Worm (Caenorhabditis elegans): ENCODE results near the gene F16B3.2.

F16B3.2 gene

DNA sequence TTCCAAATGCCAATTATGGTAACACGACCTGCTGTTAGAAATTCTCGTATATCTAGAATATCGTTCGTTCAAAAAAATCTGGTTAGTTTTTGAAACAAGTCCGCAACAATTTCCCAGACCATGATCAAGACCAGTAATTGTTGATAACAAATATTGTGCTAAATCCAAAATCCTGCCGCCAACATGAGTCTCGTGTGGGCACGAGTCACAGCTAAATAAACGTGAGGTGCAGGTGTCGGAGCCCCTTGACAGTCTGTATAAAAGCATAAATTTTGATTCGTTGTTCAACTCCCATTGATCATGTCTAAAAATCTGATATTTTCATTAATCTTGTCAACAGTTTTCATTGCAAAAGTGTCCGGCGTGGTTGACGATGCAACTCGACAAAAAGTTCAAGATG lies at the start of gene F16B3.2:
F16B3.2 (plus strand) TSS at position 301 of the 400 bp plus-strand sequence.
- TF ChIP-seq ztf-28 (GFP tag; IDR thresholded peaks at IDR 0.05), result no peak
- TF ChIP-seq sptf-2 (GFP tag; optimal IDR thresholded peaks at IDR 0.05), result no peak
- no peak for TF ChIP-seq B0261.1 (tag; optimal IDR thresholded peaks at IDR 0.05)
- TF ChIP-seq repo-1 (tag; optimal IDR thresholded peaks at IDR 0.05), result no peak
- TF ChIP-seq Y67H2A.10 (GFP tag; conservative IDR thresholded peaks at IDR 0.05), result no peak
- TF ChIP-seq chd-7 (tag; optimal IDR thresholded peaks at IDR 0.05), result no peak
- TF ChIP-seq rcor-1 (GFP tag; IDR thresholded peaks at IDR 0.05), result no peak
- TF ChIP-seq T07F8.4 (tag; optimal IDR thresholded peaks at IDR 0.05), result no peak
- no peak for TF ChIP-seq K12H6.12 (tag; optimal IDR thresholded peaks at IDR 0.05)
- no peak for TF ChIP-seq mes-4 (tag; optimal IDR thresholded peaks at IDR 0.05)
- TF ChIP-seq hmg-20 (GFP tag; IDR thresholded peaks at IDR 0.05), result no peak
- no peak for TF ChIP-seq zim-3 (tag; optimal IDR thresholded peaks at IDR 0.05)
- TF ChIP-seq nhr-179 (tag; optimal IDR thresholded peaks at IDR 0.05), result no peak
- no peak for TF ChIP-seq lsl-1 (GFP tag; optimal IDR thresholded peaks at IDR 0.05)
- TF ChIP-seq snpc-1.1 (tag; optimal IDR thresholded peaks at IDR 0.05; ENCODE audit: insufficient read depth), result no peak
- no peak for TF ChIP-seq ztf-25 (GFP tag; IDR thresholded peaks at IDR 0.05)
- no peak for TF ChIP-seq lin-35 (GFP tag; optimal IDR thresholded peaks at IDR 0.05)
- no peak for TF ChIP-seq egrh-3 (GFP tag; IDR thresholded peaks at IDR 0.05)
- TF ChIP-seq ets-4 (GFP tag; optimal IDR thresholded peaks at IDR 0.05), result no peak
- TF ChIP-seq gei-17 (GFP tag; optimal IDR thresholded peaks at IDR 0.05), result no peak

DNA sequence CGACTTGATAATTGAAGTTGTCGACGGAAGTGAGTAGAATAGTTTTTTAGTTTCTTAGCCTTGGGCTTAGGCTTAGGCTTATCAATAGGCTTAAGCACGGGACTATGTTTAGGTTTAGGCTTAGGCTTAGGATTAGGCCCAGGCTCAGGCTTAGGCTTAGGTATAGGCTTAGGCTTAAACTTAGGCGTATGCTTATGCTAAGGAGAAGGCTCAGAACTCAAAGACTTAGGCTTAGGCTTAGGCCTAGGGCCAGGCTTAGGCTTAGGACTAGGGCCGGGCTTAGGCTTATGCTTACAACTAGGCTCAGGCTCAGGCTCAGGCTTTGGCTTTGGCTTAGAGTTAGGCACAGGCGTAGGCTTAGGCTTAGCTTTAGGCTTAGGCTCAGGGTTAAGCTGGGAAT lies 48.4 kb upstream of the F16B3.2 start:
- no peak for TF ChIP-seq F23B12.7 (tag; optimal IDR thresholded peaks at IDR 0.05; ENCODE audit: insufficient read depth)
- TF ChIP-seq gei-17 (GFP tag; optimal IDR thresholded peaks at IDR 0.05), result no peak
- TF ChIP-seq D2030.7 (GFP tag; IDR thresholded peaks at IDR 0.05), result no peak
- TF ChIP-seq ceh-100 (GFP tag; IDR thresholded peaks at IDR 0.05), result no peak
- TF ChIP-seq F57C9.4 (tag; optimal IDR thresholded peaks at IDR 0.05), result no peak
- no peak for TF ChIP-seq F49E8.2 (tag; optimal IDR thresholded peaks at IDR 0.05; ENCODE audit: insufficient read depth)
- no peak for TF ChIP-seq B0035.1 (tag; optimal IDR thresholded peaks at IDR 0.05)
- no peak for TF ChIP-seq Y95B8A.8 (GFP tag; IDR thresholded peaks at IDR 0.05)
- TF ChIP-seq F33H1.4 (GFP tag; IDR thresholded peaks at IDR 0.05), result no peak
- no peak for TF ChIP-seq T07F8.4 (tag; optimal IDR thresholded peaks at IDR 0.05)

DNA sequence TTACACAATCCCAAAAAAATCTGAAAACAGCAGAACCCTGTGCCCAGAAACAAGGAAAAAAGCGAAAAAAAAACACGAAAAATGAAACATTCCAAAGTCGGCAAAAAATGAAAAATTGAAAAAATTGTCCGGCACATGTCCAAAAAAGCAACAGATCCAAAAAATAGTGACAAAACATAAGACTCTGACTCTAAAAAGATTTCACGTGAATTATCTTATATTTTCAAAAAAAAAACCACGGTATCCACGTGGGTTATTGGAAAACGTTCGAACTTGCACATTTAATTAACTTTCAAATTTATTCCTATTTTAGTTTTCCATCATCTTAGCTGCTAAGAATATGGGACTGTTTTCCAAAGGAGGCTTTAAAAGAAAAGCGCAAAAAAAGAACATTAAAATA lies 44.3 kb upstream of the F16B3.2 start, which contains the start of gene Y75B7B.1:
Y75B7B.1 (plus strand) TSS at position 301 of the 400 bp plus-strand sequence.
- TF ChIP-seq aptf-2 (GFP tag; conservative IDR thresholded peaks at IDR 0.05) (no peak), efl-1 (GFP tag; optimal IDR thresholded peaks at IDR 0.05) (no peak), Y53F4B.3 (GFP tag; IDR thresholded peaks at IDR 0.05) (no peak), Y79H2A.3 (GFP tag; conservative IDR thresholded peaks at IDR 0.05) (no peak), rpc-1 (optimal IDR thresholded peaks at IDR 0.05) (no peak), rpc-1 (tag; optimal IDR thresholded peaks at IDR 0.05) (no peak), Y56A3A.18 (GFP tag; IDR thresholded peaks at IDR 0.05) (no peak), dpff-1 (tag; optimal IDR thresholded peaks at IDR 0.05) (no peak), F22D6.2 (tag; optimal IDR thresholded peaks at IDR 0.05) (no peak), bed-2 (GFP tag; IDR thresholded peaks at IDR 0.05) (no peak), attf-5 (GFP tag; optimal IDR thresholded peaks at IDR 0.05) (no peak), Y67H2A.10 (GFP tag; conservative IDR thresholded peaks at IDR 0.05) (no peak), snpc-1.1 (tag; optimal IDR thresholded peaks at IDR 0.05; ENCODE audit: insufficient read depth) (no peak), nfya-1 (tag; optimal IDR thresholded peaks at IDR 0.05; ENCODE audit: borderline replicate concordance, insufficient read depth) (no peak), snpc-3.4 (tag; optimal IDR thresholded peaks at IDR 0.05) (no peak)

Data from whole organism, young adult.